Fruit fly (Drosophila melanogaster) S2 (cell line): Measurements from ENCODE around the gene CG5687.

ENCODE experiments used
- CG8478 ChIP-seq: fragments of >200 bp; optimal IDR thresholded peaks from 2 replicates; lab custom pipeline; 2018
- CTCF ChIP-seq, 2 experiments: fragments of >200 bp; optimal IDR thresholded peaks; 2 replicates each; lab custom pipeline; 2018

DNA sequence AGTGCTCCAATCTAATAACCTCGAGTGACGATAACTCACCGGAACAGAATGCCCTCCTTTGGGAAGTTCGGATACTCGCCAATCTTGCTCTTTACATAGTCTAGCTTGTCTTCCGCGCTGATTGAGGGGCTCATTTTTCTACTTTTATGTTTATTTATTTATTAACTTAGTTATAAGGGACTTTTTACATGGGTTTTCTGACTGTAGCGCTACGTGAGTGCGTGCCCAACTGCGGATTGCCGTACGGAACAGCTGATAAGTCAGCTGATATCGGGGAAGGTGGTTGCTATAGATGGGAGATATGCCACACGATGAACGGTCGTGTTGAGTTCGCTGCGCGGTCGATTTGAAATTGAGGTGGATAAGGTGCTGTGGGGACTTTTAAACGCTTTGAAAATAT is 54.3 kb downstream of the CG5687 start, which contains the start of gene Aprt:
- no peak for TF ChIP-seq CG8478 (lab: Kevin White, UChicago)
- no peak for TF ChIP-seq CTCF (optimal IDR thresholded peaks at IDR 0.05; lab: Kevin White, UChicago)
